Fruit fly (Drosophila melanogaster) whole organism, prepupa: ENCODE data around the gene JIL-1.
A peak's percentile ranks its signal among the peaks of the same experiment; 100 is the strongest.

Source experiments
- Blimp-1 ChIP-seq: fragments of 200-800 bp; sonication (Bioruptor generic); optimal IDR thresholded peaks from 3 replicates; lab custom pipeline; 2017; ENCODE audit warnings: missing biosample characterization, missing genetic modification characterization, mild to moderate bottlenecking, moderate library complexity, missing genetic modification reagents
- CG10631 ChIP-seq: fragments of 200-800 bp; sonication (Bioruptor generic); optimal IDR thresholded peaks from 2 replicates; lab custom pipeline; 2016; ENCODE audit warnings: missing biosample characterization, missing genetic modification characterization
- CG10669 ChIP-seq: fragments of 200-800 bp; sonication (Bioruptor generic); optimal IDR thresholded peaks from 3 replicates; lab custom pipeline; 2018; ENCODE audit warnings: missing biosample characterization, mild to moderate bottlenecking, missing genetic modification characterization, moderate library complexity
- CG11294 ChIP-seq: fragments of 200-800 bp; sonication (Bioruptor generic); IDR thresholded peaks from 2 replicates; pipeline ENCODE4 v1.3.6; 2022; ENCODE audit warnings: missing biosample characterization, missing genetic modification characterization
- CG11762 ChIP-seq: fragments of 200-800 bp; sonication (Bioruptor generic); optimal IDR thresholded peaks from 3 replicates; lab custom pipeline; 2016; ENCODE audit warnings: missing biosample characterization, missing genetic modification characterization; ENCODE audit not compliant: insufficient read depth
- CG11902 ChIP-seq: fragments of 200-800 bp; sonication (Bioruptor generic); optimal IDR thresholded peaks from 3 replicates; lab custom pipeline; 2016; ENCODE audit warnings: missing biosample characterization, missing genetic modification characterization
- CG15336 ChIP-seq: fragments of 200-800 bp; sonication (Bioruptor generic); IDR thresholded peaks from 2 replicates; pipeline ENCODE4 v1.3.6; 2022; ENCODE audit warnings: missing biosample characterization, missing genetic modification characterization
- CG1621 ChIP-seq: fragments of 200-800 bp; sonication (Bioruptor generic); optimal IDR thresholded peaks from 3 replicates; lab custom pipeline; 2018; ENCODE audit warnings: missing biosample characterization, mild to moderate bottlenecking, missing genetic modification characterization
- CG16779 ChIP-seq: fragments of 200-800 bp; sonication (Bioruptor generic); optimal IDR thresholded peaks from 3 replicates; lab custom pipeline; 2017; ENCODE audit warnings: missing biosample characterization, mild to moderate bottlenecking, missing genetic modification characterization
- CG3032 ChIP-seq: fragments of 200-800 bp; optimal IDR thresholded peaks from 2 replicates; lab custom pipeline; 2019; ENCODE audit warnings: missing biosample characterization, mild to moderate bottlenecking, missing genetic modification characterization, moderate library complexity
- CG32006 ChIP-seq: fragments of 200-800 bp; sonication (Bioruptor generic); optimal IDR thresholded peaks from 3 replicates; lab custom pipeline; 2017; ENCODE audit warnings: missing biosample characterization, mild to moderate bottlenecking, missing genetic modification characterization
- CG34406 ChIP-seq: fragments of 200-800 bp; sonication (Bioruptor generic); optimal IDR thresholded peaks from 3 replicates; lab custom pipeline; 2016; ENCODE audit warnings: missing biosample characterization, missing genetic modification characterization
- CG3919 ChIP-seq: fragments of 200-800 bp; sonication (Bioruptor generic); optimal IDR thresholded peaks from 3 replicates; lab custom pipeline; 2016; ENCODE audit warnings: missing biosample characterization, missing genetic modification characterization
- CG4318 ChIP-seq: fragments of 200-800 bp; sonication (Bioruptor generic); optimal IDR thresholded peaks from 3 replicates; lab custom pipeline; 2017; ENCODE audit warnings: missing biosample characterization, mild to moderate bottlenecking, missing genetic modification characterization
- CG6163 ChIP-seq: fragments of 200-800 bp; sonication (Bioruptor generic); IDR thresholded peaks from 3 replicates; pipeline ENCODE4 v1.3.6; 2022; ENCODE audit warnings: missing biosample characterization, missing genetic modification characterization
- CG6276 ChIP-seq: fragments of 200-800 bp; sonication (Bioruptor generic); optimal IDR thresholded peaks from 2 replicates; lab custom pipeline; 2017; ENCODE audit warnings: missing biosample characterization, mild to moderate bottlenecking, missing genetic modification characterization
- CG6808 ChIP-seq: fragments of 200-800 bp; sonication (Bioruptor generic); optimal IDR thresholded peaks from 3 replicates; lab custom pipeline; 2017; ENCODE audit warnings: missing biosample characterization, missing genetic modification characterization, mild to moderate bottlenecking, moderate library complexity, missing genetic modification reagents
- CG6854 ChIP-seq: fragments of 200-800 bp; sonication (Bioruptor generic); optimal IDR thresholded peaks from 2 replicates; lab custom pipeline; 2017; ENCODE audit warnings: missing biosample characterization, mild to moderate bottlenecking, missing genetic modification characterization
- CG7368 ChIP-seq: fragments of 200-800 bp; sonication (Bioruptor generic); optimal IDR thresholded peaks from 3 replicates; lab custom pipeline; 2016; ENCODE audit warnings: missing biosample characterization, missing genetic modification characterization
- CG8119 ChIP-seq: fragments of 200-800 bp; sonication (Bioruptor generic); IDR thresholded peaks from 3 replicates; pipeline ENCODE4 v1.3.6; 2022; ENCODE audit warnings: missing biosample characterization, missing genetic modification characterization
- CG8319 ChIP-seq: fragments of 200-800 bp; sonication (Bioruptor generic); optimal IDR thresholded peaks from 3 replicates; lab custom pipeline; 2016; ENCODE audit warnings: missing biosample characterization, missing genetic modification characterization
- CG8632 ChIP-seq: fragments of 200-800 bp; sonication (Bioruptor generic); optimal IDR thresholded peaks from 3 replicates; lab custom pipeline; 2016; ENCODE audit warnings: missing biosample characterization, missing genetic modification characterization
- CG9139 ChIP-seq: fragments of 200-800 bp; sonication (Bioruptor generic); optimal IDR thresholded peaks from 3 replicates; lab custom pipeline; 2017; ENCODE audit warnings: missing biosample characterization, mild to moderate bottlenecking, missing genetic modification characterization
- Eip75B ChIP-seq: fragments of 200-800 bp; sonication (Bioruptor generic); optimal IDR thresholded peaks from 3 replicates; lab custom pipeline; 2016; ENCODE audit warnings: missing biosample characterization, missing genetic modification characterization
- Eip78C ChIP-seq: fragments of 200-800 bp; sonication (Bioruptor generic); peaks from one replicate; lab custom pipeline; 2016; ENCODE audit warnings: missing biosample characterization, missing genetic modification characterization
- Eip93F ChIP-seq: fragments of 200-800 bp; sonication (Bioruptor generic); optimal IDR thresholded peaks from 2 replicates; lab custom pipeline; 2016; ENCODE audit warnings: missing biosample characterization, mild to moderate bottlenecking, missing genetic modification characterization
- Ets21C ChIP-seq: fragments of 200-800 bp; sonication (Bioruptor generic); optimal IDR thresholded peaks from 3 replicates; lab custom pipeline; 2016; ENCODE audit warnings: missing biosample characterization, missing genetic modification characterization
- Ets96B ChIP-seq: fragments of 200-800 bp; optimal IDR thresholded peaks from 2 replicates; lab custom pipeline; 2019; ENCODE audit warnings: missing biosample characterization, mild to moderate bottlenecking, missing genetic modification characterization, moderate library complexity
- Gug ChIP-seq: fragments of 200-800 bp; sonication (Bioruptor generic); IDR thresholded peaks from 2 replicates; pipeline ENCODE4 v1.3.6; 2022; ENCODE audit warnings: missing biosample characterization, missing genetic modification characterization
- Hr38 ChIP-seq: sonication (Bioruptor generic); optimal IDR thresholded peaks from 2 replicates; lab custom pipeline; 2016; ENCODE audit warnings: missing biosample characterization, missing genetic modification characterization
- Hr39 ChIP-seq: fragments of 200-800 bp; sonication (Bioruptor generic); optimal IDR thresholded peaks from 2 replicates; lab custom pipeline; 2016; ENCODE audit warnings: missing biosample characterization, missing genetic modification characterization
- Lpt ChIP-seq: fragments of 200-800 bp; sonication (Bioruptor generic); optimal IDR thresholded peaks from 3 replicates; lab custom pipeline; 2016; ENCODE audit warnings: missing biosample characterization, missing genetic modification characterization
- Met ChIP-seq: fragments of 200-800 bp; sonication (Bioruptor generic); optimal IDR thresholded peaks from 3 replicates; lab custom pipeline; 2016; ENCODE audit warnings: missing biosample characterization, missing genetic modification characterization
- OdsH ChIP-seq: fragments of 200-800 bp; sonication (Bioruptor generic); optimal IDR thresholded peaks from 3 replicates; lab custom pipeline; 2016; ENCODE audit warnings: missing biosample characterization, missing genetic modification characterization
- Smox ChIP-seq: fragments of 200-800 bp; sonication (Bioruptor generic); optimal IDR thresholded peaks from 3 replicates; lab custom pipeline; 2016; ENCODE audit warnings: missing biosample characterization, missing genetic modification characterization
- Sox102F ChIP-seq: fragments of 200-800 bp; sonication (Bioruptor generic); optimal IDR thresholded peaks from 2 replicates; lab custom pipeline; 2016; ENCODE audit warnings: missing biosample characterization, mild to moderate bottlenecking, missing genetic modification characterization
- Sox15 ChIP-seq: fragments of 200-800 bp; sonication (Bioruptor generic); optimal IDR thresholded peaks from 3 replicates; lab custom pipeline; 2016; ENCODE audit warnings: missing biosample characterization, missing genetic modification characterization
- achi ChIP-seq: fragments of 200-800 bp; sonication (Bioruptor generic); optimal IDR thresholded peaks from 3 replicates; lab custom pipeline; 2016; ENCODE audit warnings: missing biosample characterization, missing genetic modification characterization
- acj6 ChIP-seq: fragments of 200-800 bp; sonication (Bioruptor generic); optimal IDR thresholded peaks from 3 replicates; lab custom pipeline; 2016; ENCODE audit warnings: missing biosample characterization, missing genetic modification characterization
- cyc ChIP-seq: fragments of 200-800 bp; sonication (Bioruptor generic); optimal IDR thresholded peaks from 3 replicates; lab custom pipeline; 2016; ENCODE audit warnings: missing biosample characterization, missing genetic modification characterization
- dac ChIP-seq: fragments of 200-800 bp; sonication (Bioruptor generic); optimal IDR thresholded peaks from 2 replicates; lab custom pipeline; 2017; ENCODE audit warnings: missing biosample characterization, mild to moderate bottlenecking, missing genetic modification characterization
- dsx ChIP-seq: fragments of 200-800 bp; optimal IDR thresholded peaks from 3 replicates; lab custom pipeline; 2019; ENCODE audit warnings: missing biosample characterization, mild to moderate bottlenecking, missing genetic modification characterization, moderate library complexity; ENCODE audit not compliant: poor library complexity, severe bottlenecking
- esn ChIP-seq: fragments of 200-800 bp; sonication (Bioruptor generic); optimal IDR thresholded peaks from 2 replicates; lab custom pipeline; 2016; ENCODE audit warnings: missing biosample characterization, mild to moderate bottlenecking, missing genetic modification characterization, moderate library complexity
- fd59A ChIP-seq: fragments of 200-800 bp; sonication (Bioruptor generic); optimal IDR thresholded peaks from 2 replicates; lab custom pipeline; 2017; ENCODE audit warnings: missing biosample characterization, mild to moderate bottlenecking, missing genetic modification characterization, missing genetic modification reagents
- fd85E ChIP-seq: fragments of 200-800 bp; sonication (Bioruptor generic); optimal IDR thresholded peaks from 3 replicates; lab custom pipeline; 2016; ENCODE audit warnings: missing biosample characterization, missing genetic modification characterization
- fkh ChIP-seq: fragments of 200-800 bp; sonication (Bioruptor generic); optimal IDR thresholded peaks from 3 replicates; lab custom pipeline; 2017; ENCODE audit warnings: missing biosample characterization, mild to moderate bottlenecking, missing genetic modification characterization, moderate library complexity
- net ChIP-seq: fragments of 200-800 bp; sonication (Bioruptor generic); optimal IDR thresholded peaks from 3 replicates; lab custom pipeline; 2016; ENCODE audit warnings: missing biosample characterization, missing genetic modification characterization
- pdm3 ChIP-seq: fragments of 200-800 bp; sonication (Bioruptor generic); optimal IDR thresholded peaks from 3 replicates; lab custom pipeline; 2016; ENCODE audit warnings: missing biosample characterization, missing genetic modification characterization
- salr ChIP-seq, 2 experiments: fragments of 200-800 bp; sonication (Bioruptor generic); optimal IDR thresholded peaks; 3 replicates each; lab custom pipeline; 2016 to 2018; ENCODE audit warnings: missing biosample characterization in 2 of 2, missing genetic modification characterization in 2 of 2, mild to moderate bottlenecking in 1 of 2
- spab ChIP-seq: fragments of 200-800 bp; sonication (Bioruptor generic); optimal IDR thresholded peaks from 2 replicates; lab custom pipeline; 2017; ENCODE audit warnings: missing biosample characterization, mild to moderate bottlenecking, missing genetic modification characterization, missing genetic modification reagents
- svp ChIP-seq: fragments of 200-800 bp; sonication (Bioruptor generic); peaks from one replicate; lab custom pipeline; 2016; ENCODE audit warnings: missing biosample characterization, missing genetic modification characterization
- vri ChIP-seq: fragments of 200-800 bp; sonication (Bioruptor generic); optimal IDR thresholded peaks from 3 replicates; lab custom pipeline; 2016; ENCODE audit warnings: missing biosample characterization, mild to moderate bottlenecking, missing genetic modification characterization

Gene JIL-1

DNA sequence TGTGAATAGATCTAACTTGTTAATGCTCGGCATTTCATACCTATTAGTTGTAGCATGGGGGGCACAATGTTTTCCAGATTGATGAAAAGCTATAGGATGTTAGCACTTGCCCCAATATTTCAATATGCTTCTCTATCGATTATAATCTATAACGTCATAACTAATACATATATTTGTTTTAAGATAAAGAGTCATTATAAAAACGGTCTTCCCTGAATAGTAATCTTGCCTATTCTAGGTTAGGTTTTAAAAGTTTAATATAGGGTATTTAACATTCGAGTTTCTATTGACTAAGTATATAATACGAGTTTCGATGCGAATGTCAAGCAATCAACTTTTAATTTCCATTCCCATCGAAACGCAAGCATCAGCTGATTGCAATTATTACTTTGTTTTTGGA, 31.8 kb downstream of the JIL-1 start, which contains the start of the genes CG6321 and Blos2:
TSS of gene CG6321 (minus strand) at position 25 of the 400 bp plus-strand sequence.
TSS of gene Blos2 (plus strand) at position 372 of the 400 bp plus-strand sequence.
- TF ChIP-seq Met (GFP tag; lab: Kevin White, UChicago) (peak; percentile 79), CG10631 (GFP tag; lab: Kevin White, UChicago) (peak; percentile 69), Hr39 (GFP tag; lab: Kevin White, UChicago) (peak; percentile 65), Eip93F (GFP tag; lab: Kevin White, UChicago) (no peak), CG4318 (GFP tag; lab: Kevin White, UChicago) (peak; percentile 37), dsx (GFP tag; lab: Kevin White, UChicago) (peak; percentile 83), acj6 (GFP tag; lab: Kevin White, UChicago) (peak; percentile 73), CG34406 (GFP tag; lab: Kevin White, UChicago) (peak; percentile 74), pdm3 (GFP tag; lab: Kevin White, UChicago) (peak; percentile 78), Sox102F (GFP tag; lab: Kevin White, UChicago) (peak; percentile 66), achi (GFP tag; lab: Kevin White, UChicago) (peak; percentile 73), CG6163 (GFP tag; lab: Robert Waterston, UW) (peak; percentile 70), net (GFP tag; lab: Kevin White, UChicago) (peak; percentile 70), fd59A (GFP tag; lab: Kevin White, UChicago) (peak; percentile 44), spab (peak; percentile 43), Smox (GFP tag; lab: Kevin White, UChicago) (peak; percentile 75), CG6276 (GFP tag; lab: Kevin White, UChicago) (peak; percentile 76), Eip78C (GFP tag; lab: Kevin White, UChicago) (peak; percentile 95), Hr38 (GFP tag; lab: Kevin White, UChicago) (no peak), CG9139 (GFP tag; lab: Kevin White, UChicago) (peak; percentile 65), cyc (peak; percentile 63), CG6808 (GFP tag; lab: Kevin White, UChicago) (peak; percentile 66), Ets96B (tag; lab: Kevin White, UChicago) (peak; percentile 77), CG7368 (GFP tag; lab: Kevin White, UChicago) (peak; percentile 52), CG11294 (GFP tag; lab: Robert Waterston, UW) (peak; percentile 41; the same call in 1 of the 2 replicates), CG1621 (no peak), dac (peak; percentile 13), CG3919 (peak; percentile 75), Sox15 (GFP tag; lab: Kevin White, UChicago) (peak; percentile 20), CG15336 (GFP tag; lab: Robert Waterston, UW) (peak; percentile 85), esn (GFP tag; lab: Kevin White, UChicago) (peak; percentile 85), Eip75B (peak; percentile 67), CG10669 (GFP tag; lab: Kevin White, UChicago) (peak; percentile 58), CG11762 (GFP tag; lab: Kevin White, UChicago) (peak; percentile 35), CG32006 (GFP tag; lab: Kevin White, UChicago) (peak; percentile 81), CG8632 (GFP tag; lab: Kevin White, UChicago) (peak; percentile 60), CG8119 (peak; percentile 81; the same call in 2 of the 3 replicates), CG16779 (tag; lab: Kevin White, UChicago) (peak; percentile 33), Gug (GFP tag; lab: Robert Waterston, UW) (peak; percentile 41), CG11902 (GFP tag; lab: Kevin White, UChicago) (peak; percentile 43), salr (GFP tag; optimal IDR thresholded peaks at IDR 0.05; lab: Kevin White, UChicago) (peak in 1 of 2 experiments; percentile 44), CG8319 (GFP tag; lab: Kevin White, UChicago) (peak; percentile 14), Blimp-1 (GFP tag; lab: Kevin White, UChicago) (peak; percentile 9), CG3032 (tag; lab: Kevin White, UChicago) (peak; percentile 73), svp (GFP tag; lab: Kevin White, UChicago) (no peak), Ets21C (GFP tag; lab: Kevin White, UChicago) (peak; percentile 35), fd85E (no peak), vri (GFP tag; lab: Kevin White, UChicago) (peak; percentile 51), OdsH (peak; percentile 78), fkh (GFP tag; lab: Kevin White, UChicago) (peak; percentile 49), Lpt (GFP tag; lab: Kevin White, UChicago) (peak; percentile 61), CG6854 (GFP tag; lab: Kevin White, UChicago) (peak; percentile 19)
